Worm (Caenorhabditis elegans) whole organism, L1 larva: ENCODE data around the gene C39D10.1.

Experiments used
- fos-1 ChIP-seq: fragments of 150-350 bp; optimal IDR thresholded peaks from 2 replicates; lab custom pipeline; 2014; ENCODE audit warnings: missing biosample characterization, missing genetic modification characterization
- lsy-2 ChIP-seq, 2 experiments: fragments of 150-350 bp; optimal IDR thresholded peaks; 2 replicates each; lab custom pipeline; 2014; ENCODE audit warnings: missing biosample characterization in 2 of 2, missing genetic modification characterization in 2 of 2
- mep-1 ChIP-seq: fragments of 150-350 bp; optimal IDR thresholded peaks from 2 replicates; lab custom pipeline; 2014; ENCODE audit warnings: missing biosample characterization, missing genetic modification characterization
- nhr-237 ChIP-seq: fragments of 150-350 bp; optimal IDR thresholded peaks from 2 replicates; lab custom pipeline; 2014; ENCODE audit warnings: missing biosample characterization, missing genetic modification characterization
- pqm-1 ChIP-seq: sonication (generic microtip); optimal IDR thresholded peaks from 3 replicates; lab custom pipeline; 2017; ENCODE audit warnings: missing biosample characterization, missing genetic modification characterization

DNA sequence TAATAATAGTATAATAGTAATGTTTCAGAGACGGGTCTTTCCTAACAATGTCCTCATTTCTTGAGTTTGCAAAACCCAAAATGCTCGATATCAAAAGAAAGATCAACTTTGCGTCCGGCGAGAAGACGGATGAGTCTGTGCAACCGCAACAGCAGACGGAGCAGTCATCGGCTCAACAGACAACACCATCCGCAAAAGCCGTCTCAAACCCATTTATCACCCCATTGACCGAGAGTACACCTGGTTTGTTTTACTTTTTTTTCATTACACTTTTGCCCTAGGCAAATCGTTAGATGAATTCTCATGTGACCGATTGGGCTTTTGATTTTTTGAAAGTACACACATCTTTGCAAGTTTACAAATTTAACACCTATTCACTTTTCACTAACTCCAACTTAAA is 47.6 kb downstream of the C39D10.1 start, which contains the start of gene dct-1:
- TF ChIP-seq nhr-237 (tag; lab: Kevin White, UChicago) (no peak), pqm-1 (tag; lab: Kevin White, UChicago) (no peak), mep-1 (no peak), lsy-2 (tag; optimal IDR thresholded peaks at IDR 0.05; lab: Kevin White, UChicago) (peak in 1 of 2 experiments; percentile 16), fos-1 (tag; lab: Kevin White, UChicago) (no peak)
